Worm (Caenorhabditis elegans) whole organism, midembryonic: ENCODE results near the gene F37B12.3.

ENCODE experiments used
- T22C8.4 ChIP-seq: fragments of 200-800 bp; sonication (Bioruptor generic); IDR thresholded peaks from 2 replicates; pipeline ENCODE4 v1.3.6; 2022; ENCODE audit warnings: missing genetic modification characterization, missing compliant biosample characterization
- cog-1 ChIP-seq: sonication (generic microtip); optimal IDR thresholded peaks from 2 replicates; lab custom pipeline; 2016; ENCODE audit warnings: missing genetic modification characterization, missing compliant biosample characterization
- flt-1 ChIP-seq: fragments of 200-800 bp; sonication (Bioruptor generic); IDR thresholded peaks from 2 replicates; pipeline ENCODE4 v1.3.6; 2022; ENCODE audit warnings: missing genetic modification characterization, missing compliant biosample characterization
- klf-2 ChIP-seq: fragments of 200-800 bp; sonication (Bioruptor generic); conservative IDR thresholded peaks from 2 replicates; pipeline ENCODE4 v1.3.6; 2022; ENCODE audit warnings: missing genetic modification reagents, missing genetic modification characterization, missing compliant biosample characterization
- med-1 ChIP-seq: sonication (generic microtip); optimal IDR thresholded peaks from 2 replicates; lab custom pipeline; 2017; ENCODE audit warnings: missing genetic modification characterization, mild to moderate bottlenecking, missing compliant biosample characterization, antibody characterized with exemption, missing genetic modification reagents; ENCODE audit not compliant: insufficient read depth
- ref-1 ChIP-seq: fragments of 200-800 bp; sonication (Bioruptor generic); conservative IDR thresholded peaks from 2 replicates; pipeline ENCODE4 v1.3.6; 2022; ENCODE audit warnings: missing genetic modification reagents, missing genetic modification characterization, missing compliant biosample characterization
- tab-1 ChIP-seq: fragments of 200-800 bp; sonication (Bioruptor generic); IDR thresholded peaks from 2 replicates; pipeline ENCODE4 v1.3.6; 2022; ENCODE audit warnings: missing genetic modification characterization, missing compliant biosample characterization
- ztf-23 ChIP-seq: fragments of 200-800 bp; sonication (Bioruptor generic); IDR thresholded peaks from 2 replicates; pipeline ENCODE4 v1.3.6; 2022; ENCODE audit warnings: missing genetic modification reagents, missing genetic modification characterization, missing compliant biosample characterization
- ztf-29 ChIP-seq: fragments of 200-800 bp; sonication (Bioruptor generic); IDR thresholded peaks from 2 replicates; pipeline ENCODE4 v1.3.6; 2022; ENCODE audit warnings: missing genetic modification reagents, missing genetic modification characterization, missing compliant biosample characterization

ce11 chrII:8990267-8990666 is 50.9 kb downstream of the F37B12.3 start:
- TF ChIP-seq T22C8.4 (GFP tag; lab: Robert Waterston, UW): no peak
- TF ChIP-seq med-1 (GFP tag; lab: Kevin White, UChicago): no peak
- TF ChIP-seq flt-1 (GFP tag; lab: Robert Waterston, UW): no peak
- TF ChIP-seq klf-2: no peak
- TF ChIP-seq ref-1: no peak
- TF ChIP-seq ztf-29 (GFP tag; lab: Robert Waterston, UW): no peak
- TF ChIP-seq ztf-23 (GFP tag; lab: Robert Waterston, UW): no peak
- TF ChIP-seq tab-1 (GFP tag; lab: Robert Waterston, UW): no peak
- no peak for TF ChIP-seq cog-1 (tag; lab: Kevin White, UChicago)
